Fruit fly (Drosophila melanogaster): ENCODE results near the gene Rpn7.
A peak's percentile ranks its signal among the peaks of the same experiment; 100 is the strongest.

Gene Rpn7

DNA sequence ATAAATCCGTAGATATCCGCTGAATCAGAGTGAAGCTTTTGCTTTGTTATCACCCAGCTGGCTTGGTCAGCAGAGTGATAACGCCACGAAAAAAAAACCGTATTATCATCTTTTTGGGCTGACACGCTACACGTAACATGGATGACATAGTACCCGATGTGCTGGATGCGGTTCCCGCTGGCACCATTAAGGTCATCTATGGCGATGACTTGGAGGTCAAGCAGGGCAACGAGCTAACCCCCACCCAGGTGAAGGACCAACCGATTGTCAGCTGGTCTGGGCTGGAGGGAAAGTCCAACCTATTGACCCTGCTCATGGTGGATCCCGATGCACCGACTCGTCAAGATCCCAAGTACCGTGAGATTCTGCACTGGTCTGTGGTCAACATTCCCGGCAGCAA lies 3.3 kb upstream of the Rpn7 start:
- TF ChIP-seq fru (GFP tag; optimal IDR thresholded peaks at IDR 0.05) (no peak), psq (GFP tag; optimal IDR thresholded peaks at IDR 0.05) (no peak), Hnf4 (GFP tag; optimal IDR thresholded peaks at IDR 0.05) (no peak), Mio (GFP tag; optimal IDR thresholded peaks at IDR 0.05) (no peak), h (GFP tag; optimal IDR thresholded peaks at IDR 0.05) (no peak), CG9705 (GFP tag; optimal IDR thresholded peaks at IDR 0.05) (no peak), Hr78 (GFP tag; optimal IDR thresholded peaks at IDR 0.05) (no peak), Hr83 (GFP tag; optimal IDR thresholded peaks at IDR 0.05; ENCODE audit: poor library complexity, severe bottlenecking) (no peak), sv (GFP tag; optimal IDR thresholded peaks at IDR 0.05) (no peak), br (GFP tag; optimal IDR thresholded peaks at IDR 0.05) (no peak), Rel (GFP tag; optimal IDR thresholded peaks at IDR 0.05) (no peak), Rel (tag; optimal IDR thresholded peaks at IDR 0.05) (no peak)

DNA sequence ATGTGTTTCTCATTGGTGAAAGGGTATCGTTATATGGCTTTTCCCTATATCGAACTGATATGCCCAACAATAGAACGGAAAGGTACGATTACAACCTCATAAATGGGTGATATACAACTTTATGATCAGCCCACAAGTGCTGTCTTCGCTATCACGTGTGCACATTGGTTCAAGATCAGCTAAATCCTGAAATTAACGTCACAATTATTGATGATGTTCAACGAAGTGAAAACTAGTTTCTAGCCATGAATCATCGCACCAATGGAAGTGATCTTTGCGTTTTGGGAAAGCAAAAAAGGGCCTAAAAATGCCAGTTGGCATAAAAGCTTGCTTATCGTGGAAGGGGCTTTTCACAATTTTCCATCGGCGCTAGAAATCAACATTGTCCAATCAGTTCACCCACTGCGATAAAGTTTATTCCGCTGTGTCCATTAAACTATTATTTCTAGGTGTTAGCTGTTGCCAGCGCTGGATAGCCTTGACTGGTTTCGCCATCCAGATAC lies 2.8 kb upstream of the Rpn7 start, which contains the start of gene CG7054:
Gene CG7054, plus strand, starts transcription at position 375 of the 503 bp plus-strand sequence.
- TF ChIP-seq sv (GFP tag; optimal IDR thresholded peaks at IDR 0.05) (no peak), N (GFP tag; optimal IDR thresholded peaks at IDR 0.05) (no peak), sage (GFP tag; optimal IDR thresholded peaks at IDR 0.05) (no peak), tai (GFP tag; optimal IDR thresholded peaks at IDR 0.05) (no peak), brk (GFP tag; optimal IDR thresholded peaks at IDR 0.05) (no peak), CG9705 (GFP tag; optimal IDR thresholded peaks at IDR 0.05) (no peak), usp (GFP tag; optimal IDR thresholded peaks at IDR 0.05) (no peak), Mio (GFP tag; optimal IDR thresholded peaks at IDR 0.05) (no peak), CG32264 (GFP tag; optimal IDR thresholded peaks at IDR 0.05) (no peak), h (GFP tag; optimal IDR thresholded peaks at IDR 0.05) (peak; percentile 12), OdsH (GFP tag; optimal IDR thresholded peaks at IDR 0.05) (no peak), ey (GFP tag; optimal IDR thresholded peaks at IDR 0.05) (no peak), Sp1 (GFP tag; optimal IDR thresholded peaks at IDR 0.05) (peak; percentile 27), GATAd (GFP tag; optimal IDR thresholded peaks at IDR 0.05) (no peak), HLH106 (tag; optimal IDR thresholded peaks at IDR 0.05) (no peak), fru (GFP tag; optimal IDR thresholded peaks at IDR 0.05) (no peak), rgr (GFP tag; optimal IDR thresholded peaks at IDR 0.05) (no peak), Abd-B (GFP tag; optimal IDR thresholded peaks at IDR 0.05) (no peak), CrebA (GFP tag; optimal IDR thresholded peaks at IDR 0.05; ENCODE audit: borderline replicate concordance) (no peak), Hr83 (GFP tag; optimal IDR thresholded peaks at IDR 0.05; ENCODE audit: poor library complexity, severe bottlenecking) (no peak), br (GFP tag; optimal IDR thresholded peaks at IDR 0.05) (peak; percentile 19), Dif (GFP tag; optimal IDR thresholded peaks at IDR 0.05; ENCODE audit: partially characterized antibody) (no peak), dl (GFP tag; optimal IDR thresholded peaks at IDR 0.05; ENCODE audit: insufficient read depth in 1 of 2, partially characterized antibody in 2 of 2) (no peak), Hnf4 (GFP tag; optimal IDR thresholded peaks at IDR 0.05) (no peak), Jra (GFP tag; optimal IDR thresholded peaks at IDR 0.05) (no peak), Myc (optimal IDR thresholded peaks at IDR 0.05) (no peak), foxo (GFP tag; optimal IDR thresholded peaks at IDR 0.05) (peak in 1 of 2 experiments; percentile 20), dmrt93B (GFP tag; optimal IDR thresholded peaks at IDR 0.05) (no peak), Rel (GFP tag; optimal IDR thresholded peaks at IDR 0.05) (no peak), Rel (tag; optimal IDR thresholded peaks at IDR 0.05) (peak; percentile 45), lola (GFP tag; optimal IDR thresholded peaks at IDR 0.05) (no peak), woc (GFP tag; optimal IDR thresholded peaks at IDR 0.05) (no peak), pan (optimal IDR thresholded peaks at IDR 0.05) (no peak), jim (GFP tag; optimal IDR thresholded peaks at IDR 0.05) (no peak), dsf (GFP tag; optimal IDR thresholded peaks at IDR 0.05; ENCODE audit: borderline replicate concordance) (no peak)

DNA sequence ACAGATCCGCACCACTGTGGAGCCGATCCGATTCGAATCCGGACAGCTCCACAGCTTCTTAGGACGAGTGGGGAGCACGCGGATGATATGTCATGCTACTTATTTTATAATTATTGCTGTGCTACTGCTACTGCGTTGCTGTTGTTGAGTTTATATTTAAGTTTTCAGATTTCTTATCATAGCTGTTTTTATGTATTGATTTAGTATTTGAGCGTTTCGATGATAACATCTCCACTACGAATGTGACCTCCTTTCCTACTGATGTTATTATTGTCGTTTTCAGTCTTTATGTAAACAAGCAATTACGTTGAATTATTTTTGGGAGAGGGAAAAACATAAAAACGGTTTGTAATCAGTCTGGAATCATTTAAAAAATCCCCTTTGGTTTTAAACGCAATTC lies 5.8 kb downstream of the Rpn7 start:
- no peak for TF ChIP-seq Mio (GFP tag; optimal IDR thresholded peaks at IDR 0.05)
- no peak for TF ChIP-seq Rel (GFP tag; optimal IDR thresholded peaks at IDR 0.05)
- peak; percentile 80 for TF ChIP-seq Rel (tag; optimal IDR thresholded peaks at IDR 0.05)

Data from whole organism, wandering third instar larva.